Worm (Caenorhabditis elegans) whole organism, L4 larva: ENCODE measurements around the gene D2045.7.
"Not testable (repeated sequence)": the region's sequence is repeated elsewhere in the genome, so short reads cannot be mapped to it uniquely, and the experiment has no call there.

Experiments used
- F26F4.8 ChIP-seq: fragments of 200-800 bp; sonication (Bioruptor generic); conservative IDR thresholded peaks from 2 replicates; pipeline ENCODE4 v1.3.6; 2022; ENCODE audit warnings: missing genetic modification characterization, missing compliant biosample characterization
- F49E8.2 ChIP-seq: sonication (generic microtip); optimal IDR thresholded peaks from 2 replicates; lab custom pipeline; 2016; ENCODE audit warnings: missing compliant biosample characterization, mild to moderate bottlenecking, missing genetic modification characterization, borderline replicate concordance
- R02D3.7 ChIP-seq: fragments of 150-350 bp; sonication (generic microtip); optimal IDR thresholded peaks from 3 replicates; lab custom pipeline; 2014; ENCODE audit warnings: missing biosample characterization, missing genetic modification characterization
- Y48G9A.11 ChIP-seq: fragments of 200-800 bp; sonication (Bioruptor generic); IDR thresholded peaks from 2 replicates; pipeline ENCODE4 v1.3.6; 2022; ENCODE audit warnings: missing genetic modification reagents, missing genetic modification characterization, missing compliant biosample characterization
- Y75B8A.6 ChIP-seq: fragments of 200-800 bp; sonication (Bioruptor generic); IDR thresholded peaks from 2 replicates; pipeline ENCODE4 v1.3.6; 2022; ENCODE audit warnings: missing genetic modification reagents, missing genetic modification characterization, missing compliant biosample characterization
- ZK546.5 ChIP-seq, 2 experiments: sonication (generic microtip); optimal IDR thresholded peaks; 2 replicates each; lab custom pipeline; 2017; ENCODE audit warnings: missing biosample characterization in 2 of 2, missing genetic modification characterization in 2 of 2
- arid-1 ChIP-seq: fragments of 200-800 bp; sonication (Bioruptor generic); conservative IDR thresholded peaks from 2 replicates; pipeline ENCODE4 v1.3.6; 2022; ENCODE audit warnings: missing genetic modification reagents, missing genetic modification characterization, missing compliant biosample characterization
- attf-4 ChIP-seq: sonication (generic microtip); optimal IDR thresholded peaks from 3 replicates; lab custom pipeline; 2017; ENCODE audit warnings: missing biosample characterization, missing genetic modification characterization
- ceh-32 ChIP-seq: sonication (generic microtip); optimal IDR thresholded peaks from 2 replicates; lab custom pipeline; 2016; ENCODE audit warnings: mild to moderate bottlenecking, missing genetic modification characterization, missing compliant biosample characterization; ENCODE audit not compliant: poor library complexity
- ceh-44 ChIP-seq: fragments of 200-800 bp; sonication (Bioruptor generic); IDR thresholded peaks from 2 replicates; pipeline ENCODE4 v1.3.6; 2022; ENCODE audit warnings: missing genetic modification reagents, missing genetic modification characterization, missing compliant biosample characterization
- ceh-82 ChIP-seq: sonication (generic microtip); optimal IDR thresholded peaks from 2 replicates; lab custom pipeline; 2017; ENCODE audit warnings: missing biosample characterization, missing genetic modification characterization
- cey-2 ChIP-seq: sonication (generic microtip); optimal IDR thresholded peaks from 3 replicates; lab custom pipeline; 2017; ENCODE audit warnings: missing genetic modification characterization, mild to moderate bottlenecking, missing compliant biosample characterization, antibody characterized with exemption, borderline replicate concordance; ENCODE audit not compliant: insufficient read depth
- fos-1 ChIP-seq: fragments of 150-350 bp; optimal IDR thresholded peaks from 2 replicates; lab custom pipeline; 2014; ENCODE audit warnings: missing biosample characterization, missing genetic modification characterization
- lin-13 ChIP-seq: fragments of 150-350 bp; optimal IDR thresholded peaks from 2 replicates; lab custom pipeline; 2014; ENCODE audit warnings: missing biosample characterization, missing genetic modification reagents, missing genetic modification characterization
- lin-29 ChIP-seq: fragments of 200-800 bp; sonication (Bioruptor generic); IDR thresholded peaks from 2 replicates; pipeline ENCODE4 v1.3.6; 2022; ENCODE audit warnings: missing genetic modification reagents, missing genetic modification characterization, missing compliant biosample characterization
- lin-38 ChIP-seq: fragments of 200-800 bp; sonication (Bioruptor generic); IDR thresholded peaks from 2 replicates; pipeline ENCODE4 v1.3.6; 2022; ENCODE audit warnings: missing genetic modification reagents, missing genetic modification characterization, missing compliant biosample characterization
- lin-39 ChIP-seq: fragments of 150-350 bp; optimal IDR thresholded peaks from 2 replicates; lab custom pipeline; 2014; ENCODE audit warnings: missing biosample characterization, missing genetic modification reagents, missing genetic modification characterization
- mep-1 ChIP-seq: fragments of 150-350 bp; sonication (generic microtip); optimal IDR thresholded peaks from 3 replicates; lab custom pipeline; 2014; ENCODE audit warnings: missing biosample characterization, missing genetic modification characterization
- mxl-3 ChIP-seq: fragments of 200-800 bp; sonication (Bioruptor generic); optimal IDR thresholded peaks from 2 replicates; lab custom pipeline; 2018; ENCODE audit warnings: mild to moderate bottlenecking, missing genetic modification characterization, missing compliant biosample characterization
- nhr-10 ChIP-seq: fragments of 150-350 bp; optimal IDR thresholded peaks from 2 replicates; lab custom pipeline; 2014; ENCODE audit warnings: missing biosample characterization, missing genetic modification characterization
- nhr-11 ChIP-seq: fragments of 150-350 bp; optimal IDR thresholded peaks from 2 replicates; lab custom pipeline; 2014; ENCODE audit warnings: missing biosample characterization, missing genetic modification characterization
- rbr-2 ChIP-seq: sonication (generic microtip); optimal IDR thresholded peaks from 2 replicates; lab custom pipeline; 2016; ENCODE audit warnings: missing genotype, missing genetic modification characterization, missing compliant biosample characterization
- skn-1 ChIP-seq: fragments of 150-350 bp; optimal IDR thresholded peaks from 2 replicates; lab custom pipeline; 2014; ENCODE audit warnings: missing biosample characterization, missing genetic modification characterization
- spr-1 ChIP-seq: sonication (generic microtip); optimal IDR thresholded peaks from 2 replicates; lab custom pipeline; 2016; ENCODE audit warnings: mild to moderate bottlenecking, missing genetic modification characterization, missing compliant biosample characterization
- unc-62 ChIP-seq, 3 experiments: fragments of 150-350 bp in 1 of 3; sonication (generic microtip); optimal IDR thresholded peaks in 2 of 3; peaks in 1 of 3; 1 replicate in 1 of 3; 2 replicates in 2 of 3; lab custom pipeline; 2014 to 2017; ENCODE audit warnings: missing biosample characterization in 3 of 3, missing genetic modification characterization in 3 of 3, missing genetic modification reagents in 3 of 3, missing genotype in 1 of 3
- vab-7 ChIP-seq: fragments of 200-800 bp; sonication (Bioruptor generic); IDR thresholded peaks from 2 replicates; pipeline ENCODE4 v1.3.6; 2022; ENCODE audit warnings: missing genetic modification reagents, missing genetic modification characterization, missing compliant biosample characterization
- zfp-3 ChIP-seq: fragments of 200-800 bp; sonication (Bioruptor generic); conservative IDR thresholded peaks from 2 replicates; pipeline ENCODE4 v1.3.6; 2022; ENCODE audit warnings: missing genetic modification reagents, missing genetic modification characterization, missing compliant biosample characterization
- zip-2 ChIP-seq: fragments of 150-350 bp; optimal IDR thresholded peaks from 2 replicates; lab custom pipeline; 2014; ENCODE audit warnings: missing biosample characterization, missing genetic modification characterization

Gene D2045.7

DNA sequence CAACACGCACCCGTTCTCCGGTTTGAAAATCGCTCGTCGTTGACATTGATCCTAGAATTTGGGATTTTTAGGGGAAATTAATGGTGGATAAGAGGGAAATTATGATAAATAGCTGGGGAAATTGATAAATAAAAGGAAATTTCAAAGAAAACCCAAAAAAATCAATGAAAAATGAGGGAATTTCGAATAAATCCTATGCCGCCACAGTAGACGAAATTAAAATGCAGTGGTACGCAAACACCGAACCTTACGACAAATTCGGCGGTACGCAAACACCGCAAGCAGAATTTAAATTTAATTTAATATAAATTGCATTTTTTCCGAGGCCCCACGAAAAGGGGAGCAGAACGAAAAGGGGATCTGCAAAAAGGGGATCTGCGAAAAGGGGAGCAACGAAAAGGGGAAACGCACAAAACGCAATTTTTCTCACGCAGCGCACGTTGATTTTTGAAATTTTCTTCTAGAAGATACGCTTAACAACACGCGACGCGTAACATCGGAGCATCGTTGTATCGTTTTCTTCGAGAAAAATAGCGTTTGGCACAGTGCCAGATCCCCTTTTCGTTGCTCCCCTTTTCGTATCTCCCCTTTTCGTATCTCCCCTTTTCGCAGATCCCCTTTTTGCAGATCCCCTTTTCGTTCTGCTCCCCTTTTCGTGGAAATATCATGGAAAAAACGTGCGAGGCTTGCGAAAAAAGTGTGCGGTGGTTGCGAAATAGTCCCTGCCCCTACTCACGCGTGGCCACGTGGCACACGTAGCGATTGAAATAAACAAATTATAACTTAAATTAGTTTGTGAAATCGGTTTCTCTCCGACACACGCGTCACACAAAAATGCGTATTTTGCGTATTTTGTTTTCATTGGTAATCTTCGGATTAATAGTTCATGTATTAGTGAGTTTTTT is 43.1 kb upstream of the D2045.7 start, which contains the start of the genes smrd-1 and enu-3.1 (continued):
- TF ChIP-seq arid-1 (GFP tag; lab: Robert Waterston, UW): peak; percentile 66; the same call in 1 of the 2 replicates
- peak; percentile 83 for TF ChIP-seq ceh-44

- not testable (repeated sequence) for TF ChIP-seq spr-1 (tag; lab: Kevin White, UChicago); F26F4.8 (GFP tag; lab: Robert Waterston, UW); nhr-10
- TF ChIP-seq, all 104 proteins: peak for 0; not testable (repeated sequence) for 104
Observed at ce11 chrIII:10438780-10439179, 40.5 kb upstream of the D2045.7 start, which contains the start of gene H04D03.6. Gene H04D03.6 (minus strand): TSS chrIII:10438880.

DNA sequence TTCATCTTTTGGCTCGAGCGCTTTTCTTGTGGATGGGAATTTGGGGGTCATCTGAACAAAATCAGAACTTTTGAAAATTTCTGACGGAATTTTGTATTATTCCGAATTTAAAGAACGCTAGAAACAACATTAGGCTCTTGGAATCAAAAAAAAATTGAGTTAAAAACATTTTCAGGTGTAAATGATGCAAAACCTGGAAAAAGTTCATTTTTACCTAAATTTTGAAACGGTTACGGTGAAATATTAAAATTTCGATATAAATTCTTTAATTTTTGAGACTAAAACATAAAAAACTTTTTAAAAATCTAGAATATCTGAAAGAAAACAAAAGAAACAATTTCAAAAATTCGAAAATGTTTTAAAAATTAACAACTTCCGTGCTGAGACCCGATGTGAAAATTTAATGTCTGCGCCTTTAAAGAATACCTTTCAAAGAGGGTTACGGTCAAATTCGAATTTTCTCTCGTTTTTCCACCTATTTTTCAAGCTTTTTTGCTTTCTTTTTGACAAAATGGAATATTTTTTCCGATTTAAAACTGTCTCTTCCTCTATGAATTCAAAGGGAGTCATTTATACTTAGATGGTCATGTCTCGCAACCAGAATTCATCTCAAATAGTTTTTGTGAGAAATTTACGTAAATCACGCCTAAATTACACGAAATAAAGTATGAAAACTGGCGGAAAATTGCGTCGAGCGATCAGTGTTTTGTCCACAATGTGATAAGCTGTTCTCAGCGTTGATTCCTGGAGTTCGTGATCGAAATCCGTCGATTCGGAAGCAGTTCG is 36.7 kb upstream of the D2045.7 start, which contains the start of the genes H04D03.2 and ecps-2:
Gene H04D03.2 (minus strand): TSS at position 51 of the 786 bp plus-strand sequence.
Gene ecps-2 (plus strand): TSS at position 736 of the 786 bp plus-strand sequence.
- TF ChIP-seq lin-13: no peak
- TF ChIP-seq unc-62 (GFP tag; optimal IDR thresholded peaks at IDR 0.05 in 1 of 2; lab: Kevin White, UChicago): peak in 1 of 2 experiments; percentile 66
- TF ChIP-seq unc-62 (tag; optimal IDR thresholded peaks at IDR 0.05; lab: Kevin White, UChicago): no peak

- TF ChIP-seq R02D3.7 (tag; lab: Kevin White, UChicago) (no peak), rbr-2 (tag; lab: Kevin White, UChicago) (no peak), Y75B8A.6 (GFP tag; lab: Robert Waterston, UW) (no peak), mep-1 (tag; lab: Kevin White, UChicago) (no peak), ceh-32 (tag; lab: Kevin White, UChicago) (no peak), vab-7 (GFP tag; lab: Robert Waterston, UW) (no peak), skn-1 (tag; lab: Kevin White, UChicago) (no peak), zfp-3 (no peak), attf-4 (no peak), nhr-11 (tag; lab: Kevin White, UChicago) (no peak), F49E8.2 (tag; lab: Kevin White, UChicago) (no peak), ZK546.5 (tag; optimal IDR thresholded peaks at IDR 0.05; lab: Kevin White, UChicago) (no peak), F26F4.8 (GFP tag; lab: Robert Waterston, UW) (no peak), cey-2 (tag; lab: Kevin White, UChicago) (no peak), zip-2 (tag; lab: Kevin White, UChicago) (no peak), mxl-3 (no peak), fos-1 (tag; lab: Kevin White, UChicago) (no peak), lin-38 (GFP tag; lab: Robert Waterston, UW) (no peak)
Observed at ce11 chrIII:10446730-10447129, 32.5 kb upstream of the D2045.7 start, which contains the start of gene H04D03.7. Gene H04D03.7 (minus strand): TSS chrIII:10446830.

DNA sequence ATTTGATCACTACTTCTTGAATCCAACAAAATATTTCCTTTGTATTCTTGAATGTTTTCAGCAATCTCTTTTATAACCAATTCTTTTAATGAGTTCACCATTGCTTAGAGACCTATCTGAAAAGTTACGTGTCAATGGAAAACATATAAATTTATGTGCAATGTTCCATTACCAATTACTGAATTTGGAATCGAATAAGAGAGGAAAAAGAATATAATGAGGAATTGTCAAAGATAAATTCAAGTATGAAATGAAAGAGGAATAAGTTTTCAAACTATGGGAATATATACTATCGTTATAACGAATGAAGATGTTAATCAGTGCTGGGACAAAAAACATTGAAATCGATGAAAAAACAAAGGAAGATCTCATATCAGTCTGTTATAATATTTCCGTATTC is 28.3 kb upstream of the D2045.7 start, which contains the start of gene H04D03.4:
Gene H04D03.4 (minus strand): TSS at position 101 of the 400 bp plus-strand sequence.
- TF ChIP-seq nhr-10 (no peak), lin-39 (tag; lab: Kevin White, UChicago) (no peak), lin-29 (GFP tag; lab: Robert Waterston, UW) (no peak), ceh-82 (tag; lab: Kevin White, UChicago) (no peak), Y48G9A.11 (GFP tag; lab: Robert Waterston, UW) (no peak)
- TF ChIP-seq, all 104 proteins: peak for 0
